Fruit fly (Drosophila melanogaster) whole organism, wandering third instar larva: ENCODE measurements around the gene CG32267.

Source experiments
- Abd-B ChIP-seq: fragments of >200 bp; optimal IDR thresholded peaks from 2 replicates; lab custom pipeline; 2017; ENCODE audit warnings: missing biosample characterization, missing genetic modification characterization
- CG32264 ChIP-seq: fragments of 200-800 bp; sonication (Bioruptor generic); optimal IDR thresholded peaks from 2 replicates; lab custom pipeline; 2016; ENCODE audit warnings: missing biosample characterization, missing genetic modification characterization
- CG9705 ChIP-seq: fragments of 200-800 bp; sonication (Bioruptor generic); optimal IDR thresholded peaks from 2 replicates; lab custom pipeline; 2018; ENCODE audit warnings: missing biosample characterization, mild to moderate bottlenecking, missing genetic modification characterization
- CrebA ChIP-seq: fragments of 200-800 bp; sonication (Bioruptor generic); optimal IDR thresholded peaks from 2 replicates; lab custom pipeline; 2016; ENCODE audit warnings: missing biosample characterization, mild to moderate bottlenecking, missing genetic modification characterization, borderline replicate concordance
- Dfd ChIP-seq: fragments of >200 bp; optimal IDR thresholded peaks from 2 replicates; lab custom pipeline; 2017; ENCODE audit warnings: missing biosample characterization, missing genetic modification characterization
- Dif ChIP-seq: fragments of 200-275, 200-300 bp; sonication (Bioruptor generic); optimal IDR thresholded peaks from 2 replicates; lab custom pipeline; 2018; ENCODE audit warnings: missing biosample characterization, missing genetic modification characterization; ENCODE audit not compliant: partially characterized antibody
- GATAd ChIP-seq: sonication (Bioruptor generic); optimal IDR thresholded peaks from 2 replicates; lab custom pipeline; 2016; ENCODE audit warnings: missing biosample characterization, missing genetic modification characterization
- HLH106 ChIP-seq: fragments of 200-800 bp; optimal IDR thresholded peaks from 3 replicates; lab custom pipeline; 2019; ENCODE audit warnings: missing biosample characterization, mild to moderate bottlenecking, missing genetic modification characterization, moderate library complexity
- Hnf4 ChIP-seq: fragments of 200-800 bp; sonication (Bioruptor generic); optimal IDR thresholded peaks from 2 replicates; lab custom pipeline; 2016; ENCODE audit warnings: missing biosample characterization, mild to moderate bottlenecking, missing genetic modification characterization
- Hr78 ChIP-seq: fragments of >200 bp; optimal IDR thresholded peaks from 2 replicates; lab custom pipeline; 2017; ENCODE audit warnings: missing biosample characterization, missing genetic modification characterization
- Hr83 ChIP-seq: fragments of 200-300 bp; sonication (Bioruptor generic); optimal IDR thresholded peaks from 2 replicates; lab custom pipeline; 2016; ENCODE audit warnings: missing biosample characterization, mild to moderate bottlenecking, missing genetic modification characterization, moderate library complexity; ENCODE audit not compliant: poor library complexity, severe bottlenecking
- Jra ChIP-seq: sonication (Bioruptor generic); optimal IDR thresholded peaks from 2 replicates; lab custom pipeline; 2016; ENCODE audit warnings: missing biosample characterization, missing genetic modification characterization
- Mio ChIP-seq: sonication (Bioruptor generic); optimal IDR thresholded peaks from 2 replicates; lab custom pipeline; 2016; ENCODE audit warnings: missing biosample characterization, missing genetic modification characterization
- Myc ChIP-seq: fragments of >200 bp; optimal IDR thresholded peaks from 2 replicates; lab custom pipeline; 2017
- N ChIP-seq: fragments of >200 bp; optimal IDR thresholded peaks from 2 replicates; lab custom pipeline; 2018; ENCODE audit warnings: missing biosample characterization, missing external identifiers, missing genetic modification characterization
- OdsH ChIP-seq: fragments of 200-800 bp; sonication (Bioruptor generic); optimal IDR thresholded peaks from 2 replicates; lab custom pipeline; 2016; ENCODE audit warnings: missing biosample characterization, mild to moderate bottlenecking, missing genetic modification characterization
- Rel ChIP-seq, 2 experiments: fragments of 200-800 bp; sonication (Bioruptor generic) in 1 of 2; optimal IDR thresholded peaks; 2 replicates in 1 of 2; 3 replicates in 1 of 2; lab custom pipeline; 2016 to 2019; ENCODE audit warnings: mild to moderate bottlenecking in 2 of 2, missing biosample characterization in 2 of 2, missing genetic modification characterization in 2 of 2, moderate library complexity in 1 of 2
- Sp1 ChIP-seq: fragments of 200-800 bp; sonication (Bioruptor generic); optimal IDR thresholded peaks from 3 replicates; lab custom pipeline; 2019; ENCODE audit warnings: missing biosample characterization, mild to moderate bottlenecking, missing genetic modification characterization, moderate library complexity
- Vsx2 ChIP-seq: fragments of 200-300, 225-300 bp; sonication (Bioruptor generic); optimal IDR thresholded peaks from 2 replicates; lab custom pipeline; 2018; ENCODE audit warnings: missing biosample characterization, missing genetic modification characterization; ENCODE audit not compliant: partially characterized antibody
- br ChIP-seq: fragments of 200-800 bp; sonication (Bioruptor generic); optimal IDR thresholded peaks from 2 replicates; lab custom pipeline; 2016; ENCODE audit warnings: missing biosample characterization, missing genetic modification characterization
- brk ChIP-seq: fragments of 200-800 bp; sonication (Bioruptor generic); optimal IDR thresholded peaks from 2 replicates; lab custom pipeline; 2016; ENCODE audit warnings: missing biosample characterization, mild to moderate bottlenecking, missing genetic modification characterization
- dl ChIP-seq, 2 experiments: fragments of 175-275, 200-275 bp in 1 of 2; fragments of 200-275 bp in 1 of 2; sonication (Bioruptor generic); optimal IDR thresholded peaks; lab custom pipeline; 2018; ENCODE audit warnings: mild to moderate bottlenecking in 2 of 2, missing biosample characterization in 2 of 2, missing genetic modification characterization in 2 of 2, moderate library complexity in 2 of 2; ENCODE audit not compliant: partially characterized antibody in 2 of 2, insufficient read depth in 1 of 2
- dmrt93B ChIP-seq: fragments of 200-800 bp; sonication (Bioruptor generic); optimal IDR thresholded peaks from 2 replicates; lab custom pipeline; 2018; ENCODE audit warnings: missing biosample characterization, mild to moderate bottlenecking, missing genetic modification characterization
- dsf ChIP-seq: sonication (Bioruptor generic); optimal IDR thresholded peaks from 2 replicates; lab custom pipeline; 2016; ENCODE audit warnings: missing biosample characterization, missing genetic modification characterization, borderline replicate concordance
- ey ChIP-seq: fragments of 200-800 bp; sonication (Bioruptor generic); optimal IDR thresholded peaks from 2 replicates; lab custom pipeline; 2016; ENCODE audit warnings: missing biosample characterization, missing genetic modification characterization
- foxo ChIP-seq, 2 experiments: fragments of 200-800 bp; sonication (Bioruptor generic); optimal IDR thresholded peaks; 2 replicates in 1 of 2; 3 replicates in 1 of 2; lab custom pipeline; 2016 to 2017; ENCODE audit warnings: missing biosample characterization in 2 of 2, missing genetic modification characterization in 2 of 2
- fru ChIP-seq: fragments of 200-800 bp; sonication (Bioruptor generic); optimal IDR thresholded peaks from 3 replicates; lab custom pipeline; 2016; ENCODE audit warnings: missing biosample characterization, mild to moderate bottlenecking, missing genetic modification characterization
- h ChIP-seq: fragments of 200-800 bp; sonication (Bioruptor generic); optimal IDR thresholded peaks from 3 replicates; lab custom pipeline; 2016; ENCODE audit warnings: missing biosample characterization, mild to moderate bottlenecking, missing genetic modification characterization
- jim ChIP-seq: fragments of 175-275, 200-325 bp; sonication (Bioruptor generic); optimal IDR thresholded peaks from 2 replicates; lab custom pipeline; 2016; ENCODE audit warnings: missing biosample characterization, mild to moderate bottlenecking, missing genetic modification characterization
- lola ChIP-seq: fragments of >200 bp; optimal IDR thresholded peaks from 2 replicates; lab custom pipeline; 2017; ENCODE audit warnings: missing biosample characterization, missing genetic modification characterization
- pan ChIP-seq: fragments of >200 bp; optimal IDR thresholded peaks from 2 replicates; lab custom pipeline; 2017
- psq ChIP-seq: fragments of 200-800 bp; sonication (Bioruptor generic); optimal IDR thresholded peaks from 3 replicates; lab custom pipeline; 2017; ENCODE audit warnings: missing biosample characterization, mild to moderate bottlenecking, missing genetic modification characterization, moderate library complexity
- rgr ChIP-seq: fragments of 200-800 bp; sonication (Bioruptor generic); optimal IDR thresholded peaks from 3 replicates; lab custom pipeline; 2016; ENCODE audit warnings: missing biosample characterization, mild to moderate bottlenecking, missing genetic modification characterization
- sage ChIP-seq: fragments of 200-800 bp; sonication (Bioruptor generic); optimal IDR thresholded peaks from 2 replicates; lab custom pipeline; 2016; ENCODE audit warnings: missing biosample characterization, mild to moderate bottlenecking, missing genetic modification characterization
- sv ChIP-seq: fragments of 200-800 bp; sonication (Bioruptor generic); optimal IDR thresholded peaks from 3 replicates; lab custom pipeline; 2016; ENCODE audit warnings: missing biosample characterization, missing genetic modification characterization
- tai ChIP-seq: sonication (Bioruptor generic); optimal IDR thresholded peaks from 2 replicates; lab custom pipeline; 2016; ENCODE audit warnings: missing biosample characterization, missing genetic modification characterization
- usp ChIP-seq: fragments of >200 bp; optimal IDR thresholded peaks from 2 replicates; lab custom pipeline; 2017; ENCODE audit warnings: missing biosample characterization, missing genetic modification characterization
- woc ChIP-seq: sonication (Bioruptor generic); optimal IDR thresholded peaks from 2 replicates; lab custom pipeline; 2016; ENCODE audit warnings: missing biosample characterization, mild to moderate bottlenecking, missing genetic modification characterization

The CG32267 gene

dm6 chr3L:3437664-3438368, 34.1 kb downstream of the CG32267 start:
- TF ChIP-seq jim (GFP tag; lab: Kevin White, UChicago) (no peak), dsf (GFP tag; lab: Kevin White, UChicago) (no peak), foxo (GFP tag; optimal IDR thresholded peaks at IDR 0.05; lab: Kevin White, UChicago) (no peak)

dm6 chr3L:3436838-3437663, 34.9 kb downstream of the CG32267 start:
- TF ChIP-seq Vsx2 (GFP tag; lab: Kevin White, UChicago) (no peak), usp (no peak), dsf (GFP tag; lab: Kevin White, UChicago) (no peak), Dif (GFP tag; lab: Kevin White, UChicago) (no peak), Myc (lab: Kevin White, UChicago) (no peak), CG32264 (no peak), Sp1 (GFP tag; lab: Kevin White, UChicago) (peak; percentile 73), jim (GFP tag; lab: Kevin White, UChicago) (no peak), CG9705 (GFP tag; lab: Kevin White, UChicago) (no peak), HLH106 (tag; lab: Kevin White, UChicago) (peak; percentile 64), Rel (GFP tag; optimal IDR thresholded peaks at IDR 0.05; lab: Kevin White, UChicago) (no peak), Rel (tag; optimal IDR thresholded peaks at IDR 0.05; lab: Kevin White, UChicago) (no peak), Abd-B (GFP tag; lab: Kevin White, UChicago) (no peak), Hr83 (GFP tag; lab: Kevin White, UChicago) (no peak), tai (GFP tag; lab: Kevin White, UChicago) (peak; percentile 42), lola (GFP tag; lab: Kevin White, UChicago) (no peak), foxo (GFP tag; optimal IDR thresholded peaks at IDR 0.05; lab: Kevin White, UChicago) (peak in 1 of 2 experiments; percentile 50), br (no peak), sv (GFP tag; lab: Kevin White, UChicago) (no peak), rgr (GFP tag; lab: Kevin White, UChicago) (peak; percentile 32), GATAd (GFP tag; lab: Kevin White, UChicago) (no peak), Hr78 (GFP tag; lab: Kevin White, UChicago) (no peak), ey (GFP tag; lab: Kevin White, UChicago) (no peak), dl (GFP tag; optimal IDR thresholded peaks at IDR 0.05; lab: Kevin White, UChicago; ENCODE audit: insufficient read depth in 1 of 2, partially characterized antibody in 2 of 2) (peak in 1 of 2 experiments; percentile 34), N (no peak), CrebA (GFP tag; lab: Kevin White, UChicago) (no peak), Hnf4 (GFP tag; lab: Kevin White, UChicago) (no peak), pan (lab: Kevin White, UChicago) (no peak), psq (GFP tag; lab: Kevin White, UChicago) (peak; percentile 65), Jra (GFP tag; lab: Kevin White, UChicago) (no peak), Mio (GFP tag; lab: Kevin White, UChicago) (no peak), Dfd (no peak), sage (GFP tag; lab: Kevin White, UChicago) (no peak), OdsH (GFP tag; lab: Kevin White, UChicago) (peak; percentile 61), dmrt93B (GFP tag; lab: Kevin White, UChicago) (no peak), h (GFP tag; lab: Kevin White, UChicago) (peak; percentile 42), fru (GFP tag; lab: Kevin White, UChicago) (peak; percentile 9), brk (no peak), woc (GFP tag; lab: Kevin White, UChicago) (no peak)
